Worm (Caenorhabditis elegans): ENCODE measurements around the gene C04G6.4.

DNA sequence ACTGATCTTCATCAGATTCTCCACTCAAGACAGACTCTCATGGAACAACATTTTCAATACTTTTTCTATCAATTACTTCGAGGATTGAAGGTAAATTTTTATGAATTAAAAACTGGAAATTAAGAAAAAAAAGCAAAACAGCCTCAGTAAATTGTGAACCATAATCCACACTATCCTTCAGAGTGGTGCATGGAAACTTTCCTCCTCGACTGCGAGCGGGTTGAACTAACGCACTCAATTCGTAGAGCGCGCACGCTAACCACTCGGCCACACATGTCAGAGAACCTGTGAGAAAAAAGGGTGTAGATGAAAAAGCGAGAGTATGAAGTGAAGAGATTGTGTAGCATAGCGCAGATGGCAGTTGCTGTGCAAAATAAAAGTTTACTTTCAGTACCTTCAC is 21.8 kb upstream of the C04G6.4 start:
- TF ChIP-seq ama-1 (optimal IDR thresholded peaks at IDR 0.05) (no peak), dpl-1 (GFP tag; optimal IDR thresholded peaks at IDR 0.05) (peak; percentile 39), nhr-237 (tag; optimal IDR thresholded peaks at IDR 0.05) (no peak), lsy-2 (tag; optimal IDR thresholded peaks at IDR 0.05) (no peak), nhr-25 (tag; optimal IDR thresholded peaks at IDR 0.05; ENCODE audit: borderline replicate concordance, insufficient read depth) (no peak), fos-1 (tag; optimal IDR thresholded peaks at IDR 0.05) (no peak), mdt-29 (GFP tag; IDR thresholded peaks at IDR 0.05) (peak; percentile 59), ceh-82 (tag; optimal IDR thresholded peaks at IDR 0.05) (no peak), F37D6.2 (tag; optimal IDR thresholded peaks at IDR 0.05) (peak; percentile 22), lin-15B (tag; optimal IDR thresholded peaks at IDR 0.05) (no peak), R02D3.7 (tag; optimal IDR thresholded peaks at IDR 0.05) (peak; percentile 4), ceh-44 (GFP tag; IDR thresholded peaks at IDR 0.05) (peak; percentile 76), pha-4 (GFP tag; IDR thresholded peaks at IDR 0.05) (no peak; the same call in 1 of the 2 replicates), pha-4 (tag; optimal IDR thresholded peaks at IDR 0.05) (no peak)
